Fruit fly (Drosophila melanogaster) Kc167 (cell line): ENCODE data around the gene Dhc36C.

Source experiments
- Myc ChIP-seq: fragments of >200 bp; optimal IDR thresholded peaks from 2 replicates; lab custom pipeline; 2017; ENCODE audit warnings: missing external identifiers
- Sin3A ChIP-seq: fragments of >200 bp; optimal IDR thresholded peaks from 2 replicates; lab custom pipeline; 2018; ENCODE audit warnings: missing external identifiers
- h ChIP-seq: fragments of >200 bp; optimal IDR thresholded peaks from 3 replicates; lab custom pipeline; 2018; ENCODE audit warnings: missing external identifiers
- insv ChIP-seq: fragments of >200 bp; optimal IDR thresholded peaks from 3 replicates; lab custom pipeline; 2018; ENCODE audit warnings: missing external identifiers
- psq ChIP-seq: fragments of >200 bp; optimal IDR thresholded peaks from 2 replicates; lab custom pipeline; 2017; ENCODE audit warnings: missing external identifiers
- ttk ChIP-seq: sonication (Bioruptor generic); optimal IDR thresholded peaks from 2 replicates; lab custom pipeline; 2017; ENCODE audit warnings: missing external identifiers

Gene Dhc36C

dm6 chr2L:17533794-17534193 is 32.6 kb downstream of the Dhc36C start:
- TF ChIP-seq h (lab: Kevin White, UChicago) = no peak
- TF ChIP-seq ttk (lab: Kevin White, UChicago) = no peak
- TF ChIP-seq psq (lab: Kevin White, UChicago) = no peak
- no peak for TF ChIP-seq Myc
- no peak for TF ChIP-seq Sin3A (lab: Kevin White, UChicago)
- no peak for TF ChIP-seq insv

dm6 chr2L:17541106-17541505 is 39.9 kb downstream of the Dhc36C start:
- TF ChIP-seq Myc (no peak), Sin3A (lab: Kevin White, UChicago) (no peak), h (lab: Kevin White, UChicago) (no peak), psq (lab: Kevin White, UChicago) (no peak), ttk (lab: Kevin White, UChicago) (no peak), insv (no peak)

- no peak for TF ChIP-seq Sin3A (lab: Kevin White, UChicago)
These were observed 41.6 kb downstream of the Dhc36C start for dm6 chr2L:17542661-17543278.

- TF ChIP-seq insv (no peak), h (lab: Kevin White, UChicago) (no peak), Myc (no peak), Sin3A (lab: Kevin White, UChicago) (no peak), psq (lab: Kevin White, UChicago) (no peak)
These were observed 54.5 kb downstream of the Dhc36C start, which contains the start of gene CG7094 for dm6 chr2L:17555665-17556064. Gene CG7094 (minus strand): TSS chr2L:17555765.

dm6 chr2L:17558111-17558773 is 57.0 kb downstream of the Dhc36C start:
- TF ChIP-seq h (lab: Kevin White, UChicago) (no peak), Sin3A (lab: Kevin White, UChicago) (no peak), ttk (lab: Kevin White, UChicago) (no peak), psq (lab: Kevin White, UChicago) (no peak), insv (no peak), Myc (no peak)

- TF ChIP-seq Myc (no peak), h (lab: Kevin White, UChicago) (no peak), insv (no peak), ttk (lab: Kevin White, UChicago) (no peak), Sin3A (lab: Kevin White, UChicago) (no peak), psq (lab: Kevin White, UChicago) (no peak)
These were observed 58.1 kb downstream of the Dhc36C start for dm6 chr2L:17559275-17559674.

dm6 chr2L:17560125-17561019 is 59.2 kb downstream of the Dhc36C start:
- TF ChIP-seq psq (lab: Kevin White, UChicago) (no peak), Myc (no peak), insv (no peak), ttk (lab: Kevin White, UChicago) (no peak), h (lab: Kevin White, UChicago) (no peak), Sin3A (lab: Kevin White, UChicago) (no peak)

dm6 chr2L:17561914-17562313 is 60.7 kb downstream of the Dhc36C start:
- no peak for TF ChIP-seq ttk (lab: Kevin White, UChicago)
- no peak for TF ChIP-seq Sin3A (lab: Kevin White, UChicago)
- TF ChIP-seq h (lab: Kevin White, UChicago) = no peak
- no peak for TF ChIP-seq Myc
- no peak for TF ChIP-seq insv
- TF ChIP-seq psq (lab: Kevin White, UChicago) = no peak

dm6 chr2L:17564682-17565081 is 63.5 kb downstream of the Dhc36C start:
- TF ChIP-seq h (lab: Kevin White, UChicago) = no peak
- no peak for TF ChIP-seq ttk (lab: Kevin White, UChicago)
- TF ChIP-seq Myc = no peak
- TF ChIP-seq insv = no peak
- TF ChIP-seq psq (lab: Kevin White, UChicago) = no peak
- no peak for TF ChIP-seq Sin3A (lab: Kevin White, UChicago)

- TF ChIP-seq ttk (lab: Kevin White, UChicago) = no peak
- TF ChIP-seq Myc = no peak
- no peak for TF ChIP-seq insv
- no peak for TF ChIP-seq h (lab: Kevin White, UChicago)
- no peak for TF ChIP-seq Sin3A (lab: Kevin White, UChicago)
- no peak for TF ChIP-seq psq (lab: Kevin White, UChicago)
These were observed 64.5 kb downstream of the Dhc36C start for dm6 chr2L:17565734-17566133.

dm6 chr2L:17573063-17573462 is 71.9 kb downstream of the Dhc36C start:
- TF ChIP-seq Myc (no peak), ttk (lab: Kevin White, UChicago) (no peak), Sin3A (lab: Kevin White, UChicago) (no peak), h (lab: Kevin White, UChicago) (no peak), psq (lab: Kevin White, UChicago) (no peak), insv (no peak)
